Worm (Caenorhabditis elegans) whole organism, L2 larva: ENCODE results near the gene abu-2.

Experiments
- C34F6.9 ChIP-seq: fragments of 150-350 bp; optimal IDR thresholded peaks from 2 replicates; lab custom pipeline; 2014; ENCODE audit warnings: missing biosample characterization, missing genetic modification characterization
- F13H6.1 ChIP-seq: sonication (generic microtip); optimal IDR thresholded peaks from 2 replicates; lab custom pipeline; 2016; ENCODE audit warnings: missing genetic modification characterization, missing compliant biosample characterization
- R02D3.7 ChIP-seq: fragments of 150-350 bp; optimal IDR thresholded peaks from 2 replicates; lab custom pipeline; 2014; ENCODE audit warnings: missing biosample characterization, missing genetic modification characterization
- Y55F3AM.14 ChIP-seq: fragments of 200-800 bp; sonication (Bioruptor generic); optimal IDR thresholded peaks from 2 replicates; lab custom pipeline; 2018; ENCODE audit warnings: mild to moderate bottlenecking, missing genetic modification characterization, missing compliant biosample characterization
- ZK546.5 ChIP-seq: sonication (generic microtip); optimal IDR thresholded peaks from 2 replicates; lab custom pipeline; 2017; ENCODE audit warnings: missing biosample characterization, missing genetic modification characterization
- alr-1 ChIP-seq: fragments of 150-350 bp; optimal IDR thresholded peaks from 2 replicates; lab custom pipeline; 2014; ENCODE audit warnings: missing biosample characterization, missing genetic modification characterization
- aly-2 ChIP-seq: fragments of 150-350 bp; optimal IDR thresholded peaks from 2 replicates; lab custom pipeline; 2014; ENCODE audit warnings: missing biosample characterization, missing genetic modification characterization
- ama-1 ChIP-seq: fragments of 150-350 bp; optimal IDR thresholded peaks from 2 replicates; lab custom pipeline; 2018; ENCODE audit warnings: inconsistent platforms
- blmp-1 ChIP-seq: sonication (generic microtip); optimal IDR thresholded peaks from 2 replicates; lab custom pipeline; 2017; ENCODE audit warnings: missing genetic modification characterization, mild to moderate bottlenecking, missing compliant biosample characterization, antibody characterized with exemption, moderate library complexity; ENCODE audit not compliant: insufficient read depth
- ceh-16 ChIP-seq: fragments of 150-350 bp; optimal IDR thresholded peaks from 2 replicates; lab custom pipeline; 2014; ENCODE audit warnings: missing biosample characterization, missing genetic modification characterization
- ceh-82 ChIP-seq: fragments of 150-350 bp; optimal IDR thresholded peaks from 2 replicates; lab custom pipeline; 2014; ENCODE audit warnings: missing biosample characterization, missing genetic modification characterization
- crh-2 ChIP-seq: sonication (generic microtip); optimal IDR thresholded peaks from 2 replicates; lab custom pipeline; 2017; ENCODE audit warnings: missing biosample characterization, missing genetic modification characterization
- dmd-4 ChIP-seq: sonication (generic microtip); optimal IDR thresholded peaks from 2 replicates; lab custom pipeline; 2017; ENCODE audit warnings: missing biosample characterization, missing genetic modification characterization
- egl-27 ChIP-seq: sonication (generic microtip); optimal IDR thresholded peaks from 3 replicates; lab custom pipeline; 2017; ENCODE audit warnings: missing biosample characterization, missing genetic modification reagents, missing genetic modification characterization
- elt-3 ChIP-seq: sonication (generic microtip); optimal IDR thresholded peaks from 2 replicates; lab custom pipeline; 2017; ENCODE audit warnings: missing biosample characterization, missing genetic modification characterization
- fos-1 ChIP-seq: fragments of 150-350 bp; optimal IDR thresholded peaks from 2 replicates; lab custom pipeline; 2014; ENCODE audit warnings: missing biosample characterization, missing genetic modification characterization
- gmeb-1 ChIP-seq: fragments of 150-350 bp; optimal IDR thresholded peaks from 2 replicates; lab custom pipeline; 2014; ENCODE audit warnings: missing biosample characterization, missing genetic modification characterization
- lin-11 ChIP-seq: fragments of 150-350 bp; sonication (generic microtip); optimal IDR thresholded peaks from 2 replicates; lab custom pipeline; 2014; ENCODE audit warnings: missing biosample characterization, missing genetic modification characterization, inconsistent platforms, mixed read lengths
- lin-39 ChIP-seq: fragments of 150-350 bp; optimal IDR thresholded peaks from 2 replicates; lab custom pipeline; 2014; ENCODE audit warnings: missing biosample characterization, missing genetic modification reagents, missing genetic modification characterization
- lsy-2 ChIP-seq, 2 experiments: fragments of 150-350 bp in 1 of 2; sonication (generic microtip) in 1 of 2; optimal IDR thresholded peaks; 2 replicates each; lab custom pipeline; 2014 to 2017; ENCODE audit warnings: missing biosample characterization in 2 of 2, missing genetic modification characterization in 2 of 2
- mab-5 ChIP-seq: fragments of 150-350 bp; optimal IDR thresholded peaks from 2 replicates; lab custom pipeline; 2014; ENCODE audit warnings: missing biosample characterization, missing genetic modification characterization
- mdl-1 ChIP-seq, 2 experiments: fragments of 150-350 bp in 1 of 2; sonication (generic microtip) in 1 of 2; optimal IDR thresholded peaks; 2 replicates each; lab custom pipeline; 2017; ENCODE audit warnings: missing biosample characterization in 2 of 2, missing genetic modification characterization in 2 of 2
- nhr-11 ChIP-seq: fragments of 150-350 bp; optimal IDR thresholded peaks from 2 replicates; lab custom pipeline; 2014; ENCODE audit warnings: missing biosample characterization, missing genetic modification characterization
- nhr-129 ChIP-seq: fragments of 150-350 bp; optimal IDR thresholded peaks from 2 replicates; lab custom pipeline; 2014; ENCODE audit warnings: missing biosample characterization, missing genetic modification characterization
- nhr-21 ChIP-seq: fragments of 150-350 bp; optimal IDR thresholded peaks from 2 replicates; lab custom pipeline; 2014; ENCODE audit warnings: missing biosample characterization, missing genetic modification characterization
- nhr-23 ChIP-seq: fragments of 150-350 bp; optimal IDR thresholded peaks from 2 replicates; lab custom pipeline; 2014; ENCODE audit warnings: missing biosample characterization, missing genetic modification reagents, missing genetic modification characterization
- nhr-237 ChIP-seq: fragments of 150-350 bp; optimal IDR thresholded peaks from 2 replicates; lab custom pipeline; 2014; ENCODE audit warnings: missing biosample characterization, missing genetic modification characterization
- nhr-25 ChIP-seq: fragments of 150-350 bp; sonication (generic microtip); optimal IDR thresholded peaks from 3 replicates; lab custom pipeline; 2014; ENCODE audit warnings: missing biosample characterization, missing genetic modification characterization
- nhr-6 ChIP-seq: fragments of 150-350 bp; optimal IDR thresholded peaks from 2 replicates; lab custom pipeline; 2014; ENCODE audit warnings: missing biosample characterization, missing genetic modification characterization
- nhr-77 ChIP-seq: fragments of 150-350 bp; optimal IDR thresholded peaks from 2 replicates; lab custom pipeline; 2014; ENCODE audit warnings: missing biosample characterization, missing genetic modification characterization
- peb-1 ChIP-seq: fragments of 150-350 bp; optimal IDR thresholded peaks from 2 replicates; lab custom pipeline; 2014; ENCODE audit warnings: missing biosample characterization, missing genetic modification characterization
- sem-4 ChIP-seq: fragments of 150-350 bp; optimal IDR thresholded peaks from 2 replicates; lab custom pipeline; 2014; ENCODE audit warnings: missing biosample characterization, missing genetic modification reagents, missing genetic modification characterization
- skn-1 ChIP-seq: sonication (generic microtip); optimal IDR thresholded peaks from 2 replicates; lab custom pipeline; 2017; ENCODE audit warnings: missing biosample characterization, missing genetic modification characterization
- sma-3 ChIP-seq: sonication (generic microtip); optimal IDR thresholded peaks from 2 replicates; lab custom pipeline; 2016; ENCODE audit warnings: missing genetic modification reagents, missing genetic modification characterization, missing compliant biosample characterization
- sma-9 ChIP-seq, 2 experiments: fragments of 150-350 bp in 1 of 2; sonication (generic microtip) in 1 of 2; optimal IDR thresholded peaks; 2 replicates each; lab custom pipeline; 2014 to 2016; ENCODE audit warnings: missing genetic modification characterization in 2 of 2, mild to moderate bottlenecking in 1 of 2, missing biosample characterization in 1 of 2, missing compliant biosample characterization in 1 of 2, missing genetic modification reagents in 1 of 2, moderate library complexity in 1 of 2
- snpc-4 ChIP-seq: fragments of 150-350 bp; optimal IDR thresholded peaks from 2 replicates; lab custom pipeline; 2014; ENCODE audit warnings: missing biosample characterization, missing genetic modification characterization
- unc-39 ChIP-seq: fragments of 150-350 bp; optimal IDR thresholded peaks from 2 replicates; lab custom pipeline; 2014; ENCODE audit warnings: missing biosample characterization, missing genetic modification characterization
- unc-55 ChIP-seq: fragments of 150-350 bp; sonication (generic microtip); optimal IDR thresholded peaks from 3 replicates; lab custom pipeline; 2014; ENCODE audit warnings: missing biosample characterization, missing genetic modification reagents, missing genetic modification characterization
- unc-62 ChIP-seq: fragments of 150-350 bp; optimal IDR thresholded peaks from 2 replicates; lab custom pipeline; 2014; ENCODE audit warnings: missing biosample characterization, missing genetic modification reagents, missing genetic modification characterization
- zag-1 ChIP-seq: fragments of 150-350 bp; optimal IDR thresholded peaks from 2 replicates; lab custom pipeline; 2014; ENCODE audit warnings: missing biosample characterization, missing genetic modification characterization
- ztf-1 ChIP-seq: fragments of 200-800 bp; sonication (Bioruptor generic); conservative IDR thresholded peaks from 2 replicates; pipeline ENCODE4 v1.3.6; 2022; ENCODE audit warnings: missing genetic modification characterization, missing compliant biosample characterization
- ztf-11 ChIP-seq: sonication (generic microtip); optimal IDR thresholded peaks from 2 replicates; lab custom pipeline; 2017; ENCODE audit warnings: missing biosample characterization, missing genetic modification characterization
- ztf-4 ChIP-seq: fragments of 150-350 bp; optimal IDR thresholded peaks from 2 replicates; lab custom pipeline; 2014; ENCODE audit warnings: missing biosample characterization, missing genetic modification characterization

Gene abu-2

ce11 chrX:1410552-1410951 lies at the start of gene abu-2:
Gene abu-2, minus strand, starts transcription at chrX:1410652.
- TF ChIP-seq lin-11 (tag; lab: Kevin White, UChicago) (no peak), ztf-1 (no peak), nhr-77 (no peak), ztf-4 (tag; lab: Kevin White, UChicago) (no peak), lsy-2 (tag; optimal IDR thresholded peaks at IDR 0.05; lab: Kevin White, UChicago) (no peak), lin-39 (no peak), sma-3 (GFP tag; lab: Kevin White, UChicago) (no peak), ztf-11 (tag; lab: Kevin White, UChicago) (no peak)

- no peak for TF ChIP-seq nhr-6 (tag; lab: Kevin White, UChicago)
- TF ChIP-seq nhr-23 (tag; lab: Kevin White, UChicago) = no peak
- TF ChIP-seq aly-2 (tag; lab: Kevin White, UChicago) = no peak
- no peak for TF ChIP-seq dmd-4 (tag; lab: Kevin White, UChicago)
- TF ChIP-seq ztf-4 (tag; lab: Kevin White, UChicago) = no peak
- TF ChIP-seq unc-55 = no peak
- TF ChIP-seq ztf-11 (tag; lab: Kevin White, UChicago) = no peak
- TF ChIP-seq mab-5 = no peak
- no peak for TF ChIP-seq elt-3
- TF ChIP-seq R02D3.7 (tag; lab: Kevin White, UChicago) = no peak
- no peak for TF ChIP-seq ceh-82 (tag; lab: Kevin White, UChicago)
- no peak for TF ChIP-seq nhr-237
- TF ChIP-seq egl-27 (tag; lab: Kevin White, UChicago) = no peak
- no peak for TF ChIP-seq mdl-1 (tag; optimal IDR thresholded peaks at IDR 0.05; lab: Kevin White, UChicago)
- no peak for TF ChIP-seq nhr-11
- no peak for TF ChIP-seq sma-9 (GFP tag; optimal IDR thresholded peaks at IDR 0.05; lab: Kevin White, UChicago)
- no peak for TF ChIP-seq sma-9 (tag; optimal IDR thresholded peaks at IDR 0.05; lab: Kevin White, UChicago)
- TF ChIP-seq snpc-4 (tag; lab: Kevin White, UChicago) = no peak
- no peak for TF ChIP-seq fos-1 (tag; lab: Kevin White, UChicago)
These were observed 49.3 kb upstream of the abu-2 start for ce11 chrX:1459756-1460155.

- TF ChIP-seq nhr-25 (peak; percentile 20), sem-4 (tag; lab: Kevin White, UChicago) (no peak), sma-9 (GFP tag; optimal IDR thresholded peaks at IDR 0.05; lab: Kevin White, UChicago) (peak; percentile 69), sma-9 (tag; optimal IDR thresholded peaks at IDR 0.05; lab: Kevin White, UChicago) (no peak), nhr-23 (tag; lab: Kevin White, UChicago) (no peak), nhr-21 (tag; lab: Kevin White, UChicago) (no peak), sma-3 (GFP tag; lab: Kevin White, UChicago) (peak; percentile 24), blmp-1 (peak; percentile 63), mdl-1 (tag; optimal IDR thresholded peaks at IDR 0.05; lab: Kevin White, UChicago) (peak in 1 of 2 experiments; percentile 5), Y55F3AM.14 (GFP tag; lab: Kevin White, UChicago) (no peak), nhr-11 (no peak)
These were observed 48.3 kb upstream of the abu-2 start, which contains the start of gene D1005.2 for ce11 chrX:1458793-1459192. Gene D1005.2, plus strand, starts transcription at chrX:1459022.

- TF ChIP-seq nhr-11 (no peak), ama-1 (lab: Kevin White, UChicago) (no peak), mab-5 (no peak), unc-39 (tag; lab: Kevin White, UChicago) (no peak), nhr-21 (tag; lab: Kevin White, UChicago) (peak; percentile 4), ztf-1 (no peak), zag-1 (tag; lab: Kevin White, UChicago) (no peak), snpc-4 (tag; lab: Kevin White, UChicago) (no peak), ztf-4 (tag; lab: Kevin White, UChicago) (peak; percentile 67), aly-2 (tag; lab: Kevin White, UChicago) (no peak), peb-1 (no peak), nhr-6 (tag; lab: Kevin White, UChicago) (peak; percentile 32), mdl-1 (tag; optimal IDR thresholded peaks at IDR 0.05; lab: Kevin White, UChicago) (peak in 1 of 2 experiments; percentile 21), egl-27 (tag; lab: Kevin White, UChicago) (peak; percentile 33), crh-2 (tag; lab: Kevin White, UChicago) (peak; percentile 78), nhr-25 (peak; percentile 55), lsy-2 (tag; optimal IDR thresholded peaks at IDR 0.05; lab: Kevin White, UChicago) (peak in 1 of 2 experiments; percentile 58), nhr-237 (no peak), skn-1 (tag; lab: Kevin White, UChicago) (peak; percentile 91), F13H6.1 (peak; percentile 88), unc-62 (no peak), C34F6.9 (tag; lab: Kevin White, UChicago) (peak; percentile 36), fos-1 (tag; lab: Kevin White, UChicago) (peak; percentile 85), dmd-4 (tag; lab: Kevin White, UChicago) (no peak), elt-3 (no peak), alr-1 (no peak), ZK546.5 (no peak), nhr-129 (tag; lab: Kevin White, UChicago) (peak; percentile 87), sem-4 (tag; lab: Kevin White, UChicago) (peak; percentile 37), gmeb-1 (tag; lab: Kevin White, UChicago) (peak; percentile 8), sma-9 (GFP tag; optimal IDR thresholded peaks at IDR 0.05; lab: Kevin White, UChicago) (peak; percentile 83), sma-9 (tag; optimal IDR thresholded peaks at IDR 0.05; lab: Kevin White, UChicago) (no peak), ceh-16 (tag; lab: Kevin White, UChicago) (no peak)
These were observed 46.1 kb upstream of the abu-2 start for ce11 chrX:1456350-1457080.
